Worm (Caenorhabditis elegans) whole organism, L4 larva: ENCODE results near the gene fbxb-6.
"Not testable (repeated sequence)": the region's sequence is repeated elsewhere in the genome, so short reads cannot be mapped to it uniquely, and the experiment has no call there.

ENCODE experiments used
- ZK337.2 ChIP-seq: fragments of 200-800 bp; sonication (Bioruptor generic); IDR thresholded peaks from 2 replicates; pipeline ENCODE4 v1.3.6; 2022; ENCODE audit warnings: missing genetic modification reagents, missing genetic modification characterization, missing compliant biosample characterization
- ama-1 ChIP-seq: fragments of 150-350 bp; optimal IDR thresholded peaks from 2 replicates; lab custom pipeline; 2014; ENCODE audit warnings: inconsistent platforms, mixed read lengths
- hif-1 ChIP-seq, 2 experiments: sonication (generic microtip); optimal IDR thresholded peaks; 2 replicates each; lab custom pipeline; 2016 to 2017; ENCODE audit warnings: missing compliant biosample characterization in 2 of 2, missing genetic modification characterization in 2 of 2, missing genetic modification reagents in 2 of 2, missing genotype in 2 of 2, mild to moderate bottlenecking in 1 of 2
- skn-1 ChIP-seq: fragments of 150-350 bp; optimal IDR thresholded peaks from 2 replicates; lab custom pipeline; 2014; ENCODE audit warnings: missing biosample characterization, missing genetic modification characterization
- unc-39 ChIP-seq: sonication (generic microtip); optimal IDR thresholded peaks from 2 replicates; lab custom pipeline; 2017; ENCODE audit warnings: missing biosample characterization, missing genetic modification characterization
- zfp-2 ChIP-seq: sonication (generic microtip); optimal IDR thresholded peaks from 2 replicates; lab custom pipeline; 2016; ENCODE audit warnings: mild to moderate bottlenecking, missing genetic modification characterization, missing compliant biosample characterization

- not testable (repeated sequence) for TF ChIP-seq zfp-2 (tag; lab: Kevin White, UChicago); skn-1 (tag; lab: Kevin White, UChicago); ZK337.2; unc-39 (tag; lab: Kevin White, UChicago); ama-1 (lab: Kevin White, UChicago); hif-1 (tag; optimal IDR thresholded peaks at IDR 0.05; lab: Kevin White, UChicago)
Observed at ce11 chrII:2024652-2025051, 39.9 kb upstream of the fbxb-6 start.
